Fruit fly (Drosophila melanogaster) Kc167 (cell line): ENCODE data around the gene CG2680.

Experiments used
- Myc ChIP-seq: fragments of >200 bp; optimal IDR thresholded peaks from 2 replicates; lab custom pipeline; 2017; ENCODE audit warnings: missing external identifiers
- Sin3A ChIP-seq: fragments of >200 bp; optimal IDR thresholded peaks from 2 replicates; lab custom pipeline; 2018; ENCODE audit warnings: missing external identifiers
- h ChIP-seq: fragments of >200 bp; optimal IDR thresholded peaks from 3 replicates; lab custom pipeline; 2018; ENCODE audit warnings: missing external identifiers
- psq ChIP-seq: fragments of >200 bp; optimal IDR thresholded peaks from 2 replicates; lab custom pipeline; 2017; ENCODE audit warnings: missing external identifiers
- ttk ChIP-seq: sonication (Bioruptor generic); optimal IDR thresholded peaks from 2 replicates; lab custom pipeline; 2017; ENCODE audit warnings: missing external identifiers

DNA sequence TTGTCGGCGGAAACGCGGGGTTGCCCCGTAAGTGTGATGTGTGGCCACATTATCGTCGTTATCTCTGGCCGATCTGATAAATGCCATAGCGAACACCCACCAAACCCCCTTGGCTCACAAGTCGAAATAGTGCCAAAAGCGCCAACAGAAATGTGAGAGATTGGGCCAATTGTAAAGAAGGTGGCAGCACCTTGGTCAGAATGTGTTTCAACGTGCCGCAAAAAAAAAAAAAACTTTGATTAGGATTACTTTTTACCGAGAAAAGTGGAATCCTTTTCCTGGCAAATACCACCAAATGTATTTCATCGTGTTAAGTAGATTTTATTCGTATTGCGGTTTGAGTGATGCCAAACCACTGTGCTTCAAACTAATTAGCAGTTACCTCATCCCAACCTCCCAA is 35.8 kb upstream of the CG2680 start:
- no peak for TF ChIP-seq h (lab: Kevin White, UChicago)
- TF ChIP-seq Myc (lab: Kevin White, UChicago), result no peak
- TF ChIP-seq Sin3A, result no peak
- TF ChIP-seq ttk (lab: Kevin White, UChicago), result no peak
- TF ChIP-seq psq (lab: Kevin White, UChicago), result no peak
